Worm (Caenorhabditis elegans): ENCODE measurements around the gene rpt-4.

DNA sequence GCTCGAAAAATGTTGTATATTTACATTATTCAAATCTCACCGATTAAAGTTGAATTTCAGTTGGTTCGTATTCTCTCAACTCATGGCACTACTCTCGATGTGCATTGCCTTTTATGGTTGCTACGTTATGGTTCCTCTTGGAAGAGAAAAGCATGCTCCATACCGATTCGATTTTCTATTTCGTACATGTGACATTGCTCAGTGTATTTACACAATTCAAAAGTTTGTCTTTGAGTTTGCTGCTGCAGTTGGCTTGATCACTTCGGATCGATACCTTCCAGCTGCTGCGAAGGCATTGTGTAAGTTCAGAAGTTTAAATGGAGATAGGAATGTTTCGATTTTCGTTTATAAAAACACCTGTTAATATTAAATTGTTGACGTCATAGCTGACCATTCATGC lies 37.8 kb downstream of the rpt-4 start:
- TF ChIP-seq unc-62 (GFP tag; optimal IDR thresholded peaks at IDR 0.05) (no peak), F49E8.2 (tag; optimal IDR thresholded peaks at IDR 0.05; ENCODE audit: insufficient read depth) (no peak), F33H1.4 (GFP tag; IDR thresholded peaks at IDR 0.05) (no peak)

Data from whole organism, young adult.